Worm (Caenorhabditis elegans): ENCODE data around the gene leo-1.

DNA sequence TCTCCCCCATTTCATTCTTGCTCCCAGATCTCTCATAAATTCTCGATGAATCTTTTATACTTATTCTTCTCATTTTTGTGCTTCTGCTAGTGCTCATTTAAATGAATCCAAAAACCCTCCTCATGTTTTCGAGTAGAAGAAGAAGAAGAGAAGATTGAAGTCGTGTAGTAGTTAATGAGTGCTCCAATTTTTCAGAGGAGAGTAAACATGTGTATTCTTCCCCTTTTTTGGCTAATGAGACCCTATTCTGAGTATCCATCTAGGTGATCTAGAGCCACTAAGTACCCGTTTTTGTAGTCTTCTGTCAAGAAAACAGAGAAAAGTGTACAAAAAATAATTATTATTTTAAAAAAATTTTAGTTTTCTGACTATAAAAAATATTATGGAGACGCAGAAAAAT lies 22.4 kb upstream of the leo-1 start:
- no peak for TF ChIP-seq ceh-36 (tag; optimal IDR thresholded peaks at IDR 0.05)
- TF ChIP-seq ama-1 (optimal IDR thresholded peaks at IDR 0.05) = no peak
- TF ChIP-seq F13C5.2 (tag; optimal IDR thresholded peaks at IDR 0.05) = no peak
- TF ChIP-seq pes-1 (GFP tag; IDR thresholded peaks at IDR 0.05) = no peak
- TF ChIP-seq tra-4 (tag; optimal IDR thresholded peaks at IDR 0.05) = no peak
- no peak for TF ChIP-seq scrt-1 (GFP tag; IDR thresholded peaks at IDR 0.05)
- TF ChIP-seq hmbx-1 (tag; optimal IDR thresholded peaks at IDR 0.05) = no peak
- TF ChIP-seq tbx-37 (GFP tag; conservative IDR thresholded peaks at IDR 0.05) = no peak
- TF ChIP-seq flt-1 (GFP tag; IDR thresholded peaks at IDR 0.05) = no peak
- no peak for TF ChIP-seq sea-1 (GFP tag; conservative IDR thresholded peaks at IDR 0.05)
- TF ChIP-seq B0310.2 (tag; optimal IDR thresholded peaks at IDR 0.05) = no peak
- TF ChIP-seq aly-1 (tag; optimal IDR thresholded peaks at IDR 0.05) = no peak

All from whole organism, early embryonic.